Worm (Caenorhabditis elegans) whole organism, L1 larva: ENCODE data around the gene F49C5.16.
A peak's percentile ranks its signal among the peaks of the same experiment; 100 is the strongest.

ENCODE experiments used
- blmp-1 ChIP-seq: fragments of 150-350 bp; optimal IDR thresholded peaks from 2 replicates; lab custom pipeline; 2014; ENCODE audit warnings: missing biosample characterization, missing genetic modification characterization
- ceh-63 ChIP-seq: fragments of 200-800 bp; sonication (Bioruptor generic); optimal IDR thresholded peaks from 2 replicates; lab custom pipeline; 2018; ENCODE audit warnings: mild to moderate bottlenecking, missing genetic modification characterization, missing compliant biosample characterization
- ceh-82 ChIP-seq, 3 experiments: fragments of 150-350 bp in 1 of 3; sonication (generic microtip) in 2 of 3; optimal IDR thresholded peaks; 2 replicates each; lab custom pipeline; 2014 to 2017; ENCODE audit warnings: missing biosample characterization in 3 of 3, missing genetic modification characterization in 3 of 3
- ceh-88 ChIP-seq: fragments of 200-800 bp; sonication (Bioruptor generic); IDR thresholded peaks from 2 replicates; pipeline ENCODE4 v1.3.6; 2022; ENCODE audit warnings: missing genetic modification characterization, missing compliant biosample characterization
- ceh-90 ChIP-seq: sonication (generic microtip); optimal IDR thresholded peaks from 2 replicates; lab custom pipeline; 2016; ENCODE audit warnings: missing genetic modification characterization, missing compliant biosample characterization
- ces-1 ChIP-seq: fragments of 150-350 bp; optimal IDR thresholded peaks from 2 replicates; lab custom pipeline; 2014; ENCODE audit warnings: missing biosample characterization, missing genetic modification reagents, missing genetic modification characterization
- dpl-1 ChIP-seq, 3 experiments: fragments of 150-350 bp in 2 of 3; sonication (generic microtip) in 1 of 3; optimal IDR thresholded peaks; 2 replicates each; lab custom pipeline; 2014 to 2017; ENCODE audit warnings: missing biosample characterization in 3 of 3, missing genetic modification characterization in 3 of 3, missing genetic modification reagents in 3 of 3
- dsc-1 ChIP-seq: sonication (generic microtip); optimal IDR thresholded peaks from 2 replicates; lab custom pipeline; 2016; ENCODE audit warnings: mild to moderate bottlenecking, missing genetic modification characterization, missing compliant biosample characterization
- efl-1 ChIP-seq, 4 experiments: fragments of 150-350 bp; optimal IDR thresholded peaks in 3 of 4; peaks in 1 of 4; 1 replicate in 1 of 4; 2 replicates in 3 of 4; lab custom pipeline; 2014; ENCODE audit warnings: missing biosample characterization in 2 of 4, missing genetic modification characterization in 2 of 4, missing genetic modification reagents in 2 of 4
- efl-3 ChIP-seq: fragments of 200-800 bp; sonication (Bioruptor generic); optimal IDR thresholded peaks from 2 replicates; lab custom pipeline; 2018; ENCODE audit warnings: mild to moderate bottlenecking, missing genetic modification characterization, missing compliant biosample characterization
- elt-2 ChIP-seq: sonication (generic microtip); optimal IDR thresholded peaks from 2 replicates; lab custom pipeline; 2016; ENCODE audit warnings: missing genetic modification characterization, mild to moderate bottlenecking, inconsistent platforms, missing compliant biosample characterization, missing genetic modification reagents
- elt-3 ChIP-seq, 6 experiments: fragments of 150-350 bp in 1 of 6; sonication (generic microtip); optimal IDR thresholded peaks; 2 replicates each; lab custom pipeline; 2017 to 2018; ENCODE audit warnings: missing biosample characterization in 6 of 6, missing genetic modification characterization in 6 of 6, inconsistent platforms in 1 of 6
- fkh-8 ChIP-seq: sonication (generic microtip); optimal IDR thresholded peaks from 2 replicates; lab custom pipeline; 2016; ENCODE audit warnings: mild to moderate bottlenecking, missing genetic modification characterization, missing compliant biosample characterization
- fos-1 ChIP-seq: fragments of 150-350 bp; optimal IDR thresholded peaks from 2 replicates; lab custom pipeline; 2014; ENCODE audit warnings: missing biosample characterization, missing genetic modification characterization
- hlh-17 ChIP-seq: fragments of 200-800 bp; sonication (Bioruptor generic); optimal IDR thresholded peaks from 2 replicates; lab custom pipeline; 2018; ENCODE audit warnings: missing genetic modification characterization, mild to moderate bottlenecking, missing compliant biosample characterization, moderate library complexity, borderline replicate concordance
- jun-1 ChIP-seq: fragments of 150-350 bp; optimal IDR thresholded peaks from 2 replicates; lab custom pipeline; 2014; ENCODE audit warnings: missing biosample characterization, missing genetic modification reagents, missing genetic modification characterization
- lin-14 ChIP-seq: fragments of 200-800 bp; sonication (Bioruptor generic); optimal IDR thresholded peaks from 2 replicates; lab custom pipeline; 2018; ENCODE audit warnings: mild to moderate bottlenecking, missing genetic modification characterization, moderate library complexity, missing compliant biosample characterization
- lin-15B ChIP-seq: fragments of 150-350 bp; sonication (generic microtip); optimal IDR thresholded peaks from 3 replicates; lab custom pipeline; 2014; ENCODE audit warnings: missing biosample characterization, missing genetic modification characterization
- lin-35 ChIP-seq, 2 experiments: fragments of 150-350 bp; optimal IDR thresholded peaks; 2 replicates each; lab custom pipeline; 2014; ENCODE audit warnings: missing biosample characterization in 2 of 2, missing genetic modification characterization in 2 of 2, missing genetic modification reagents in 2 of 2
- lir-3 ChIP-seq: sonication (generic microtip); optimal IDR thresholded peaks from 2 replicates; lab custom pipeline; 2016; ENCODE audit warnings: mild to moderate bottlenecking, missing genetic modification characterization, moderate library complexity, missing compliant biosample characterization; ENCODE audit not compliant: poor library complexity
- lsy-2 ChIP-seq, 2 experiments: fragments of 150-350 bp; optimal IDR thresholded peaks; 2 replicates each; lab custom pipeline; 2014; ENCODE audit warnings: missing biosample characterization in 2 of 2, missing genetic modification characterization in 2 of 2
- mab-9 ChIP-seq: fragments of 200-800 bp; sonication (Bioruptor generic); IDR thresholded peaks from 2 replicates; pipeline ENCODE4 v1.3.6; 2022; ENCODE audit warnings: missing genetic modification reagents, missing genetic modification characterization, missing compliant biosample characterization
- mef-2 ChIP-seq: fragments of 150-350 bp; optimal IDR thresholded peaks from 2 replicates; lab custom pipeline; 2014; ENCODE audit warnings: missing biosample characterization, missing genetic modification characterization
- nhr-19 ChIP-seq: fragments of 200-800 bp; sonication (Bioruptor generic); conservative IDR thresholded peaks from 2 replicates; pipeline ENCODE4 v1.3.6; 2022; ENCODE audit warnings: missing genetic modification characterization, missing compliant biosample characterization
- nhr-28 ChIP-seq: fragments of 150-350 bp; optimal IDR thresholded peaks from 2 replicates; lab custom pipeline; 2014; ENCODE audit warnings: missing biosample characterization, missing genetic modification characterization
- nhr-84 ChIP-seq: sonication (generic microtip); optimal IDR thresholded peaks from 2 replicates; lab custom pipeline; 2017; ENCODE audit warnings: missing biosample characterization, missing genetic modification characterization
- nhr-85 ChIP-seq: sonication (generic microtip); peaks from one replicate; lab custom pipeline; 2016; ENCODE audit warnings: missing genetic modification characterization, inconsistent platforms, missing compliant biosample characterization
- pag-3 ChIP-seq: sonication (generic microtip); optimal IDR thresholded peaks from 2 replicates; lab custom pipeline; 2017; ENCODE audit warnings: missing genetic modification characterization, mild to moderate bottlenecking, missing compliant biosample characterization, antibody characterized with exemption, borderline replicate concordance; ENCODE audit not compliant: insufficient read depth
- pax-3 ChIP-seq: fragments of 200-800 bp; sonication (Bioruptor generic); optimal IDR thresholded peaks from 2 replicates; lab custom pipeline; 2018; ENCODE audit warnings: mild to moderate bottlenecking, missing genetic modification characterization, moderate library complexity, missing compliant biosample characterization
- rnt-1 ChIP-seq: sonication (generic microtip); optimal IDR thresholded peaks from 2 replicates; lab custom pipeline; 2016; ENCODE audit warnings: mild to moderate bottlenecking, missing genetic modification characterization, moderate library complexity, missing compliant biosample characterization
- skn-1 ChIP-seq: fragments of 150-350 bp; optimal IDR thresholded peaks from 2 replicates; lab custom pipeline; 2014; ENCODE audit warnings: missing biosample characterization, missing genetic modification characterization
- snpc-4 ChIP-seq: fragments of 150-350 bp; optimal IDR thresholded peaks from 2 replicates; lab custom pipeline; 2014; ENCODE audit warnings: missing biosample characterization, missing genetic modification characterization
- sox-4 ChIP-seq: sonication (generic microtip); optimal IDR thresholded peaks from 2 replicates; lab custom pipeline; 2016; ENCODE audit warnings: missing genetic modification characterization, missing compliant biosample characterization
- sptf-1 ChIP-seq: fragments of 150-350 bp; optimal IDR thresholded peaks from 2 replicates; lab custom pipeline; 2014; ENCODE audit warnings: missing biosample characterization, missing genetic modification characterization
- sup-37 ChIP-seq: fragments of 200-800 bp; sonication (Bioruptor generic); optimal IDR thresholded peaks from 2 replicates; lab custom pipeline; 2018; ENCODE audit warnings: mild to moderate bottlenecking, missing genetic modification characterization, missing compliant biosample characterization
- unc-130 ChIP-seq: fragments of 150-350 bp; optimal IDR thresholded peaks from 2 replicates; lab custom pipeline; 2017; ENCODE audit warnings: missing biosample characterization, missing genetic modification characterization, inconsistent platforms
- unc-30 ChIP-seq: sonication (generic microtip); optimal IDR thresholded peaks from 2 replicates; lab custom pipeline; 2017; ENCODE audit warnings: missing biosample characterization, missing genetic modification characterization
- unc-98 ChIP-seq: fragments of 200-800 bp; sonication (Bioruptor generic); IDR thresholded peaks from 2 replicates; pipeline ENCODE4 v1.3.6; 2022; ENCODE audit warnings: missing genetic modification characterization, missing compliant biosample characterization
- vab-15 ChIP-seq: sonication (generic microtip); optimal IDR thresholded peaks from 2 replicates; lab custom pipeline; 2017; ENCODE audit warnings: missing genotype, mild to moderate bottlenecking, missing genetic modification characterization, missing compliant biosample characterization
- zag-1 ChIP-seq: fragments of 150-350 bp; optimal IDR thresholded peaks from 2 replicates; lab custom pipeline; 2014; ENCODE audit warnings: missing biosample characterization, missing genetic modification characterization
- zip-4 ChIP-seq: fragments of 200-800 bp; sonication (Bioruptor generic); optimal IDR thresholded peaks from 2 replicates; lab custom pipeline; 2018; ENCODE audit warnings: mild to moderate bottlenecking, missing genetic modification characterization, moderate library complexity, missing compliant biosample characterization

F49C5.16 gene

DNA sequence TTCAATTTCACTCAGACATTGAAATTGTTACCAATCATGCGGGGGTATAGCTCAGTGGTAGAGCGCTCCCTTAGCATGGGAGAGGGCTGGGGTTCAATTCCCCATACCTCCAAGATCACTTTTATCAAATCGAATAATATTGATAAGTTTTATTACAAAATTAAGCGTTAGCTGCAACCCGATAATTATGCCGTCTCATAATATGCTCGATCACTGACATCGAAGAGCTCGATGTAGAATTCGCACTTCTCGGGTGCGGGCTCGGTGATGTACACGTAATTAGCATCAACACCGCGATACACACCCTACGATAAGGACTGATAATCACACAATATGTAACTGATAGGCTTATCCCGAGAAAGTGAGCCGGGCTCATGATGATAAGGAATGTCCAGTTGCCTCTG lies 5.1 kb upstream of the F49C5.16 start:
- TF ChIP-seq efl-3 (GFP tag; lab: Kevin White, UChicago) (no peak), lir-3 (tag; lab: Kevin White, UChicago) (no peak), mef-2 (no peak), dsc-1 (tag; lab: Kevin White, UChicago) (no peak), elt-2 (tag; lab: Kevin White, UChicago) (peak; percentile 56), unc-130 (tag; lab: Kevin White, UChicago) (no peak)

DNA sequence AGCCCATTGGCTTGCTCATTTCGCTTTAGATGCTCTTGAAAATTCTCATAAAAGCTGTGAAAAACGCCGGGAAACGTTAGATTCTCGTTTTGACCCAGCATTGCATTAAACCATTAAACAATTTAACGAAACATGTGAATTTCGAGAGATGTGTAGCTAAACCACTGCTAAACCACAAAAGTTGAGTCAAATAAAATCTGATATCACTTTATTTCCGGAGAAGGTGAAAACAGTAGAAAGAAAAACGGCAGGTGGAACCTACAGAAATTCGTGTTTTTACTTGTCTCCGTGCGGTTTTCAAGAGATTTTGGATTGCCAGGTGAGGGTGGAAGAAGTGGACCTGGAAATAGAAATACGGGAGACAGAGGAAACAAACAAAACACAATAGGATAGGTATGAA lies 3.1 kb upstream of the F49C5.16 start, which contains the start of gene F49C5.9:
TSS of gene F49C5.9 (minus strand) at position 101 of the 400 bp plus-strand sequence.
- no peak for TF ChIP-seq jun-1 (tag; lab: Kevin White, UChicago)
- TF ChIP-seq ces-1, result no peak
- TF ChIP-seq lin-14 (GFP tag; lab: Kevin White, UChicago), result no peak
- TF ChIP-seq mab-9 (GFP tag; lab: Robert Waterston, UW), result no peak
- TF ChIP-seq lin-15B (tag; lab: Kevin White, UChicago), result no peak
- no peak for TF ChIP-seq unc-30 (tag; lab: Kevin White, UChicago)
- no peak for TF ChIP-seq pax-3 (tag; lab: Kevin White, UChicago)
- TF ChIP-seq rnt-1 (tag; lab: Kevin White, UChicago), result no peak
- no peak for TF ChIP-seq sup-37 (GFP tag; lab: Kevin White, UChicago)
- TF ChIP-seq lir-3 (tag; lab: Kevin White, UChicago), result no peak
- TF ChIP-seq hlh-17 (GFP tag; lab: Kevin White, UChicago), result no peak
- no peak for TF ChIP-seq nhr-19 (GFP tag; lab: Robert Waterston, UW)
- no peak for TF ChIP-seq nhr-84 (tag; lab: Kevin White, UChicago)
- TF ChIP-seq fkh-8 (tag; lab: Kevin White, UChicago), result no peak
- no peak for TF ChIP-seq skn-1 (tag; lab: Kevin White, UChicago)
- no peak for TF ChIP-seq zag-1 (tag; lab: Kevin White, UChicago)

DNA sequence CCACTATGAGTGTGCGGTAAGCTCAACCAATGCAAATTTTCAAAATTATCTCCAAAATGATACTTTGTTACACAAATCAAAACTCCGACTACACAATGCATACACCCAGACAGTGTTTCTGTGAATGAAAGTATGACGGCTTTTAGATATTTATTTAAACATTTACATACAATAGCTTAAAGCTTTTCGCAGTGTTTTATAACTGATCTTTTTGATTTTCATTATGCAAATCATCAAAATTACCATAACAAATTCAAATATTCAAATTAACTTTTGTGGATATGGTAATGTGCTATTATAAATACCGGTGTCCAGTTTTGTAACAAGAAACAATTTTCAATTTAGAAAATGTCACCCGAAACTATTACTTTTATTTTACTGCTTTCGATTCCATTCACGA lies 1.2 kb upstream of the F49C5.16 start, which contains the start of the genes F49C5.5 and F49C5.10:
TSS of gene F49C5.5 (minus strand) at position 101 of the 400 bp plus-strand sequence.
TSS of gene F49C5.10 (plus strand) at position 344 of the 400 bp plus-strand sequence.
- TF ChIP-seq pag-3 (tag; lab: Kevin White, UChicago) (no peak), dpl-1 (GFP tag; optimal IDR thresholded peaks at IDR 0.05; lab: Kevin White, UChicago) (no peak), elt-3 (tag; optimal IDR thresholded peaks at IDR 0.05; lab: Kevin White, UChicago) (no peak), vab-15 (tag; lab: Kevin White, UChicago) (no peak), jun-1 (tag; lab: Kevin White, UChicago) (no peak), efl-1 (optimal IDR thresholded peaks at IDR 0.05; lab: Kevin White, UChicago) (no peak), efl-1 (GFP tag; optimal IDR thresholded peaks at IDR 0.05 in 1 of 2; lab: Kevin White, UChicago) (no peak), sup-37 (GFP tag; lab: Kevin White, UChicago) (no peak), ceh-82 (tag; optimal IDR thresholded peaks at IDR 0.05; lab: Kevin White, UChicago) (no peak), ceh-63 (GFP tag; lab: Kevin White, UChicago) (no peak)

DNA sequence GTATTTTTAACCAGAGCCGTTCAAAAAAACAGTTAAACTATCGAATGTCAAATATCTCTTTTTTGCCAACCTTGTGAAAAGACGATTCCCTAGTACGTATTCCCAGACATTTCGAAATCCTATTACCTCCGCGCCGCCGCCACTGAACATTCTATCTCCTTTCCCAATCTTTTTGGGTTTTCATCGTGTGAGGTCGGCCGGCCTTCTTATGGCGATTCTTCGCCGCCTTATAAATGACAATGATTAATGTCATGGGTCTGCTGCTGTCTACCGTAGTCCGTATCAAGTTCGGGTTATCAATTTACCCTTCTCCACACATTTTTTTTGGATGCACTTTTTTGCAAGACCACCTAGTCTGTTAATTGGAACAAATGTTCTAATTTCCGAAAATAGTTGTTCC lies 2.0 kb downstream of the F49C5.16 start:
- TF ChIP-seq nhr-28 (tag; lab: Kevin White, UChicago), result no peak
- TF ChIP-seq snpc-4 (tag; lab: Kevin White, UChicago), result no peak
- no peak for TF ChIP-seq sox-4
- no peak for TF ChIP-seq unc-98 (GFP tag; lab: Robert Waterston, UW)
- no peak for TF ChIP-seq fos-1 (tag; lab: Kevin White, UChicago)
- no peak for TF ChIP-seq lsy-2 (tag; optimal IDR thresholded peaks at IDR 0.05; lab: Kevin White, UChicago)
- TF ChIP-seq zip-4 (GFP tag; lab: Kevin White, UChicago), result no peak
- TF ChIP-seq nhr-85 (tag; lab: Kevin White, UChicago), result peak; percentile 55
- peak; percentile 8 for TF ChIP-seq blmp-1 (tag; lab: Kevin White, UChicago)
- TF ChIP-seq ceh-88 (GFP tag; lab: Robert Waterston, UW), result no peak
- no peak for TF ChIP-seq ceh-90
- no peak for TF ChIP-seq elt-2 (tag; lab: Kevin White, UChicago)
- no peak for TF ChIP-seq lir-3 (tag; lab: Kevin White, UChicago)
- TF ChIP-seq zag-1 (tag; lab: Kevin White, UChicago), result no peak
- no peak for TF ChIP-seq sptf-1 (tag; lab: Kevin White, UChicago)
- TF ChIP-seq lin-35 (GFP tag; optimal IDR thresholded peaks at IDR 0.05; lab: Kevin White, UChicago), result no peak
- TF ChIP-seq, all 84 proteins: peak for 2
